Fruit fly (Drosophila melanogaster): ENCODE results near the gene CG31204.

Gene CG31204

DNA sequence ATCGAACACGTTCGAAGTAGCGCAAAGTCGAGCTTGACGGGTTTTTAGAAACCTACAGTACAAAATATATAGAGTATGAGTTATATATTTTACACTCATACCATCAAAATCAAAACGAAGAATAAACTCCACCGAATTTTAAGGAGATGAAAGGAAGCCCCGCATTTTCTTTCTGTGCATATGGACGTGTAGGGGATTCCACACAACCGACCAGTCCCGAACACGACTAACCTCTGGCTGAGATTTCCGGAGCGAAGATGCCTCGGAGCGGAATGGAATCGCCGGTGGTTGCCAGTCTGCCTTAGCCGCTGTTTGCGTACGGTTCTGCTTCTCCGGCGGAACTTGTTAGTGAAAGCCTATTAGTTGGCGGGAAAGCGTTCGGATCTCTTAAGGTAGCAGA, 9.2 kb downstream of the CG31204 start (continued):
- peak; percentile 99 for TF ChIP-seq OdsH (GFP tag; optimal IDR thresholded peaks at IDR 0.05)

DNA sequence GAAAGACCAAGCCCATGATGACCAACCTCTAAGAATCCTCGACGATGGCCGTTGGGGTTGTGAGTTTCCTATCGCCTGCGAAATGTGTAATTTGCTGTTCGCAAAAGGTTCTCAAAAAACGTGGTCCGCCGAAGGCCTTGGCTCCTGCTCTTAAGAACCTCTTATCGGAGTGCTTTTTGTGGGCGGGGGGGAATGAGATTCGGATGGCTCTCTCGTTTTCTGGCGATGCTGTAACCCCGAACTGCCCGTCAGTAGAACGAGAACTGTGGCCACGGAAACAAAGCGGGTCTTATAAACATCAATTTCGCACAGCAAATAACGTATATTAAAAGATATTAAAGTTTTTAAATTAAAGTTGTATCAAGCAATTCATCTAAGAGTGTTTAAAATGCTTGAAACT, 11.5 kb downstream of the CG31204 start, which contains the start of gene CG1607:
CG1607 (plus strand) TSS at position 249 of the 400 bp plus-strand sequence.
- no peak for TF ChIP-seq OdsH (GFP tag; optimal IDR thresholded peaks at IDR 0.05)
- no peak for TF ChIP-seq Hnf4 (GFP tag; optimal IDR thresholded peaks at IDR 0.05)

DNA sequence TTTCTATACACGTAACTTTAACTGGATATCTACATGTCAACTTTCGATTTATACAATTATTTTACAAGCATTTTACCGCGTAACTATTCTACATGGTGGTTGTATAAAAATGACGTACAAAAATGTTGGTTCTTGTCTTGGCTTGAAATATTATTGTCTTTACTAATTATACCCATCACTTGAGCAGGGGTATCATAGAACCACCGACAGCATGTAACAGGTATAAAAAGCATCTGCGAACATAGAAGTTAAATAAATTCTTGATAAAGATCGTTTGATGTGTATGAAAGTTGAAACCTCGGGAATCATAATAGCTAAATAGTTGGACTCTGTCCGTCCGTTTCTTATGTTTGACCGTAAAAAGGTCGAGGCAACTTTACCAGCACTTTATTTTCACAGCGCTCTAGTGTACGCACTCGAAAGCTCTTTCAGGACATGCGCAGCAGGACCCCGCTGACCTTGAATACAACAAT, 12.1 kb downstream of the CG31204 start:
- no peak for TF ChIP-seq dsf (GFP tag; optimal IDR thresholded peaks at IDR 0.05; ENCODE audit: borderline replicate concordance)
- peak; percentile 76 for TF ChIP-seq Sp1 (GFP tag; optimal IDR thresholded peaks at IDR 0.05)
- peak; percentile 35 for TF ChIP-seq CG32264 (GFP tag; optimal IDR thresholded peaks at IDR 0.05)
- TF ChIP-seq br (GFP tag; optimal IDR thresholded peaks at IDR 0.05) = peak; percentile 80
- no peak for TF ChIP-seq dmrt93B (GFP tag; optimal IDR thresholded peaks at IDR 0.05)
- TF ChIP-seq fru (GFP tag; optimal IDR thresholded peaks at IDR 0.05) = peak; percentile 84
- TF ChIP-seq HLH106 (tag; optimal IDR thresholded peaks at IDR 0.05) = peak; percentile 58
- no peak for TF ChIP-seq dl (GFP tag; optimal IDR thresholded peaks at IDR 0.05; ENCODE audit: insufficient read depth in 1 of 2, partially characterized antibody in 2 of 2)
- peak; percentile 67 for TF ChIP-seq ey (GFP tag; optimal IDR thresholded peaks at IDR 0.05)
- no peak for TF ChIP-seq sage (GFP tag; optimal IDR thresholded peaks at IDR 0.05)
- TF ChIP-seq rgr (GFP tag; optimal IDR thresholded peaks at IDR 0.05) = peak; percentile 76
- TF ChIP-seq Abd-B (GFP tag; optimal IDR thresholded peaks at IDR 0.05) = no peak
- peak; percentile 21 to 67 for TF ChIP-seq foxo (GFP tag; optimal IDR thresholded peaks at IDR 0.05)
- TF ChIP-seq Rel (GFP tag; optimal IDR thresholded peaks at IDR 0.05) = no peak
- no peak for TF ChIP-seq Rel (tag; optimal IDR thresholded peaks at IDR 0.05)
- TF ChIP-seq h (GFP tag; optimal IDR thresholded peaks at IDR 0.05) = peak; percentile 54
- TF ChIP-seq psq (GFP tag; optimal IDR thresholded peaks at IDR 0.05) = peak; percentile 63
- peak; percentile 42 for TF ChIP-seq pan (optimal IDR thresholded peaks at IDR 0.05)
- TF ChIP-seq woc (GFP tag; optimal IDR thresholded peaks at IDR 0.05) = peak; percentile 33
- TF ChIP-seq lola (GFP tag; optimal IDR thresholded peaks at IDR 0.05) = no peak
- TF ChIP-seq OdsH (GFP tag; optimal IDR thresholded peaks at IDR 0.05) = peak; percentile 59

DNA sequence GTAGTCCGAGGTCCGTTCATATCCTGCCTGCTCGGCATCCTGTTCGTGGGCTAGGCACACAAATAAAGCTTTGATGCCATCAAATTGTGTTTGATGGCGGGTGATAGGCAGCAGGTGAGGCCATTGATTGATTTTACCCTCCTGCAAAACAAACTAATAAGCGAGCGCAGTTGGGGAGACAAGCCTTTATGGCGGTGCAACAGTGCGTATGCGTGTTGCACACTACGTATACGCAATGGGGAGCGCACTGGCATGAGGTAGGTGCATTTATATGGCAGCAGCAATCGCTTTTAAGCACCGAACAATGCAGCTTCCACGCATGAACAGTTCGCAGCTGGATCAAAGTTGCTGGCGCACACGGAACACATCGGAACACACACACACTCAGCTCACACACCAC, 12.8 kb downstream of the CG31204 start:
- TF ChIP-seq Vsx2 (GFP tag; optimal IDR thresholded peaks at IDR 0.05; ENCODE audit: partially characterized antibody) (no peak), rgr (GFP tag; optimal IDR thresholded peaks at IDR 0.05) (no peak), dsf (GFP tag; optimal IDR thresholded peaks at IDR 0.05; ENCODE audit: borderline replicate concordance) (no peak)

DNA sequence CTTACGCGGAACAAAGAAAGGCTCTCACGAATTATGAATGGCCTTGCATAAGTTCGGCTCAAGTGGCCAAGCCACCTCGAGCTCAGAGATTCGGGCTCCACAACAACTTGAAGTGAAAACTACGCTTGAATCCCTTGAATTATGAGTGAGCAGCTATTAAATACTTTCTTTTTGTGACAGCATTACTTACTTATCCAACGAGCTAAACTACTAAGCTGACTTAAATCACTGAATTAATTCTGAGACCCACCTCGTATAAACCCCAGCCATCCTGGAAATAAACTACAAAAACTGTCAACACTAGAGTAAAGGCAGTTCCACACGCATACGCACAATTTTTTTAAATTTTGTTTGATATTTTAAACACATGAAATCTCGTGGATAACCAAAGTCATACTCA, 21.2 kb downstream of the CG31204 start, which contains the start of gene gskt:
gskt (plus strand) TSS at position 301 of the 400 bp plus-strand sequence.
- TF ChIP-seq Hnf4 (GFP tag; optimal IDR thresholded peaks at IDR 0.05) (no peak), usp (GFP tag; optimal IDR thresholded peaks at IDR 0.05) (no peak), sv (GFP tag; optimal IDR thresholded peaks at IDR 0.05) (no peak), rgr (GFP tag; optimal IDR thresholded peaks at IDR 0.05) (no peak), CG32264 (GFP tag; optimal IDR thresholded peaks at IDR 0.05) (no peak), OdsH (GFP tag; optimal IDR thresholded peaks at IDR 0.05) (no peak), Jra (GFP tag; optimal IDR thresholded peaks at IDR 0.05) (no peak), Vsx2 (GFP tag; optimal IDR thresholded peaks at IDR 0.05; ENCODE audit: partially characterized antibody) (no peak), Hr78 (GFP tag; optimal IDR thresholded peaks at IDR 0.05) (no peak), CrebA (GFP tag; optimal IDR thresholded peaks at IDR 0.05; ENCODE audit: borderline replicate concordance) (no peak), HLH106 (tag; optimal IDR thresholded peaks at IDR 0.05) (no peak), Abd-B (GFP tag; optimal IDR thresholded peaks at IDR 0.05) (no peak), dl (GFP tag; optimal IDR thresholded peaks at IDR 0.05; ENCODE audit: insufficient read depth in 1 of 2, partially characterized antibody in 2 of 2) (no peak), fru (GFP tag; optimal IDR thresholded peaks at IDR 0.05) (no peak), Myc (optimal IDR thresholded peaks at IDR 0.05) (no peak), ey (GFP tag; optimal IDR thresholded peaks at IDR 0.05) (no peak), dsf (GFP tag; optimal IDR thresholded peaks at IDR 0.05; ENCODE audit: borderline replicate concordance) (no peak)

DNA sequence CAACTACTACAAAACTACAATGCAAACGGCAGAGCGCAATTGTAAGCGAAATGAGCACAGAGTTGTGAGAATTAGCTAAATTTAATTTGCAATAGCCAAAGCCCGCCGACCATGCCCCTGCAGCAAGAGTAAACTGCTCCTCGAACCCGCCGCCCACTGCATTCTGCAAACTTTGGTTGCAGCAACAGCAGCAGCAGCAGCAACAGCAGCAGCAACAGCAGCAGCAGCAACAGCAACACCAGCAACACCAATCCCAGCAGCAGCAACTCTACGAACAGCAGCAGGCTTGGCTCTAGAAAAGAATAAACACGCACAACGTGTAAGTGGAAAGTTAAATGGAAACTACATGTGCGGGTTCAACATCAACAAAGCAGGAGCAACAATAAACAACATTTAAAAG, 23.1 kb downstream of the CG31204 start:
- TF ChIP-seq Mio (GFP tag; optimal IDR thresholded peaks at IDR 0.05) (no peak), Dfd (GFP tag; optimal IDR thresholded peaks at IDR 0.05) (peak; percentile 93), dl (GFP tag; optimal IDR thresholded peaks at IDR 0.05; ENCODE audit: insufficient read depth in 1 of 2, partially characterized antibody in 2 of 2) (no peak)
